Worm (Caenorhabditis elegans) whole organism, late embryonic: ENCODE measurements around the gene aakb-1.

Experiments
- ama-1 ChIP-seq: fragments of 150-350 bp; optimal IDR thresholded peaks from 2 replicates; lab custom pipeline; 2014
- ceh-9 ChIP-seq: sonication (generic microtip); optimal IDR thresholded peaks from 2 replicates; lab custom pipeline; 2016; ENCODE audit warnings: mild to moderate bottlenecking, missing genetic modification characterization, inconsistent platforms, missing compliant biosample characterization
- elt-2 ChIP-seq: sonication (generic microtip); optimal IDR thresholded peaks from 2 replicates; lab custom pipeline; 2016; ENCODE audit warnings: missing genetic modification reagents, missing genetic modification characterization, missing compliant biosample characterization
- fkh-10 ChIP-seq: fragments of 150-350 bp; optimal IDR thresholded peaks from 2 replicates; lab custom pipeline; 2014; ENCODE audit warnings: missing biosample characterization, missing genetic modification reagents, missing genetic modification characterization
- gmeb-2 ChIP-seq: sonication (generic microtip); optimal IDR thresholded peaks from 2 replicates; lab custom pipeline; 2016; ENCODE audit warnings: missing genetic modification characterization, inconsistent platforms, missing compliant biosample characterization
- ztf-16 ChIP-seq: sonication (generic microtip); optimal IDR thresholded peaks from 2 replicates; lab custom pipeline; 2017; ENCODE audit warnings: missing genetic modification characterization, missing compliant biosample characterization

- no peak for TF ChIP-seq ceh-9 (tag; lab: Kevin White, UChicago)
- TF ChIP-seq ztf-16 (tag; lab: Kevin White, UChicago), result no peak
- no peak for TF ChIP-seq gmeb-2 (tag; lab: Kevin White, UChicago)
- no peak for TF ChIP-seq fkh-10 (GFP tag; lab: Kevin White, UChicago)
- TF ChIP-seq ama-1 (lab: Kevin White, UChicago), result no peak
- no peak for TF ChIP-seq elt-2 (tag; lab: Kevin White, UChicago)
These were observed 29.3 kb upstream of the aakb-1 start for ce11 chrX:13726285-13726684.
